Worm (Caenorhabditis elegans) whole organism, L2 larva: ENCODE results near the gene nhr-168.

Source experiments
- F13H6.1 ChIP-seq: sonication (generic microtip); optimal IDR thresholded peaks from 2 replicates; lab custom pipeline; 2016; ENCODE audit warnings: missing genetic modification characterization, missing compliant biosample characterization
- ama-1 ChIP-seq: fragments of 150-350 bp; optimal IDR thresholded peaks from 2 replicates; lab custom pipeline; 2018; ENCODE audit warnings: inconsistent platforms
- blmp-1 ChIP-seq: sonication (generic microtip); optimal IDR thresholded peaks from 2 replicates; lab custom pipeline; 2017; ENCODE audit warnings: missing genetic modification characterization, mild to moderate bottlenecking, missing compliant biosample characterization, antibody characterized with exemption, moderate library complexity; ENCODE audit not compliant: insufficient read depth
- ceh-82 ChIP-seq: fragments of 150-350 bp; optimal IDR thresholded peaks from 2 replicates; lab custom pipeline; 2014; ENCODE audit warnings: missing biosample characterization, missing genetic modification characterization
- elt-3 ChIP-seq: sonication (generic microtip); optimal IDR thresholded peaks from 2 replicates; lab custom pipeline; 2017; ENCODE audit warnings: missing biosample characterization, missing genetic modification characterization
- fos-1 ChIP-seq: fragments of 150-350 bp; optimal IDR thresholded peaks from 2 replicates; lab custom pipeline; 2014; ENCODE audit warnings: missing biosample characterization, missing genetic modification characterization
- lsy-2 ChIP-seq, 2 experiments: fragments of 150-350 bp in 1 of 2; sonication (generic microtip) in 1 of 2; optimal IDR thresholded peaks; 2 replicates each; lab custom pipeline; 2014 to 2017; ENCODE audit warnings: missing biosample characterization in 2 of 2, missing genetic modification characterization in 2 of 2
- nhr-23 ChIP-seq: fragments of 150-350 bp; optimal IDR thresholded peaks from 2 replicates; lab custom pipeline; 2014; ENCODE audit warnings: missing biosample characterization, missing genetic modification reagents, missing genetic modification characterization
- nhr-77 ChIP-seq: fragments of 150-350 bp; optimal IDR thresholded peaks from 2 replicates; lab custom pipeline; 2014; ENCODE audit warnings: missing biosample characterization, missing genetic modification characterization
- sem-4 ChIP-seq: fragments of 150-350 bp; optimal IDR thresholded peaks from 2 replicates; lab custom pipeline; 2014; ENCODE audit warnings: missing biosample characterization, missing genetic modification reagents, missing genetic modification characterization
- unc-62 ChIP-seq: fragments of 150-350 bp; optimal IDR thresholded peaks from 2 replicates; lab custom pipeline; 2014; ENCODE audit warnings: missing biosample characterization, missing genetic modification reagents, missing genetic modification characterization
- ztf-11 ChIP-seq: sonication (generic microtip); optimal IDR thresholded peaks from 2 replicates; lab custom pipeline; 2017; ENCODE audit warnings: missing biosample characterization, missing genetic modification characterization
- ztf-4 ChIP-seq: fragments of 150-350 bp; optimal IDR thresholded peaks from 2 replicates; lab custom pipeline; 2014; ENCODE audit warnings: missing biosample characterization, missing genetic modification characterization

DNA sequence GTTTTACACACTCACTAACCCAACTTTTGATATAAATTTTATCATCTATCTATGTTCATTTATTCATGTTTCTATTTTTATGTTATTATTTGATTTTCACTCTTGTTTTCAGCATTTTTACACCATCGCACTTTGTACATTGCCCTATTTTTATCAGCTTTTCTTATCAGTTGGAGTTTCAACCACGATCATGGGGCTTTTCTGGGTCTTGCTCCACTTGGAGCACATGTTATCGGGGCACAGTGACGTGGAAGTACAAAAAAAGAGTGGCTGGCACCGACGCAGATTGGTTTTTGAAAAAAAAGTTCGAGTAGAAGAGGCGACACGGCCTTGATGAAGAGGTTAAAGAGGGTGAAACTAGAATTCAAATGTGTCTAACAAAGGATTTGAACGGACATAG is 43.5 kb upstream of the nhr-168 start:
- TF ChIP-seq F13H6.1 (tag; lab: Kevin White, UChicago) (peak; percentile 25), fos-1 (tag; lab: Kevin White, UChicago) (peak; percentile 55), elt-3 (tag; lab: Kevin White, UChicago) (no peak), unc-62 (GFP tag; lab: Kevin White, UChicago) (no peak), nhr-77 (tag; lab: Kevin White, UChicago) (no peak), lsy-2 (tag; optimal IDR thresholded peaks at IDR 0.05; lab: Kevin White, UChicago) (no peak), sem-4 (tag; lab: Kevin White, UChicago) (no peak), ztf-4 (tag; lab: Kevin White, UChicago) (no peak), ztf-11 (no peak), ama-1 (lab: Kevin White, UChicago) (no peak), nhr-23 (tag; lab: Kevin White, UChicago) (no peak), blmp-1 (tag; lab: Kevin White, UChicago) (no peak), ceh-82 (tag; lab: Kevin White, UChicago) (no peak)
